Worm (Caenorhabditis elegans) whole organism, L1 larva: ENCODE data around the gene C16D9.4.
A peak's percentile ranks its signal among the peaks of the same experiment; 100 is the strongest.

Experiments used
- aly-2 ChIP-seq: fragments of 150-350 bp; optimal IDR thresholded peaks from 2 replicates; lab custom pipeline; 2014; ENCODE audit warnings: missing biosample characterization, missing genetic modification characterization
- ceh-63 ChIP-seq: fragments of 200-800 bp; sonication (Bioruptor generic); optimal IDR thresholded peaks from 2 replicates; lab custom pipeline; 2018; ENCODE audit warnings: mild to moderate bottlenecking, missing genetic modification characterization, missing compliant biosample characterization
- ceh-82 ChIP-seq, 3 experiments: fragments of 150-350 bp in 1 of 3; sonication (generic microtip) in 2 of 3; optimal IDR thresholded peaks; 2 replicates each; lab custom pipeline; 2014 to 2017; ENCODE audit warnings: missing biosample characterization in 3 of 3, missing genetic modification characterization in 3 of 3
- ceh-90 ChIP-seq: sonication (generic microtip); optimal IDR thresholded peaks from 2 replicates; lab custom pipeline; 2016; ENCODE audit warnings: missing genetic modification characterization, missing compliant biosample characterization
- egl-13 ChIP-seq: sonication (generic microtip); optimal IDR thresholded peaks from 2 replicates; lab custom pipeline; 2016; ENCODE audit warnings: missing genotype, missing genetic modification reagents, missing genetic modification characterization, missing compliant biosample characterization
- elt-2 ChIP-seq: sonication (generic microtip); optimal IDR thresholded peaks from 2 replicates; lab custom pipeline; 2016; ENCODE audit warnings: missing genetic modification characterization, mild to moderate bottlenecking, inconsistent platforms, missing compliant biosample characterization, missing genetic modification reagents
- lin-14 ChIP-seq: fragments of 200-800 bp; sonication (Bioruptor generic); optimal IDR thresholded peaks from 2 replicates; lab custom pipeline; 2018; ENCODE audit warnings: mild to moderate bottlenecking, missing genetic modification characterization, moderate library complexity, missing compliant biosample characterization
- mef-2 ChIP-seq: fragments of 150-350 bp; optimal IDR thresholded peaks from 2 replicates; lab custom pipeline; 2014; ENCODE audit warnings: missing biosample characterization, missing genetic modification characterization
- mep-1 ChIP-seq: fragments of 150-350 bp; optimal IDR thresholded peaks from 2 replicates; lab custom pipeline; 2014; ENCODE audit warnings: missing biosample characterization, missing genetic modification characterization
- nhr-237 ChIP-seq: fragments of 150-350 bp; optimal IDR thresholded peaks from 2 replicates; lab custom pipeline; 2014; ENCODE audit warnings: missing biosample characterization, missing genetic modification characterization
- nhr-47 ChIP-seq: sonication (generic microtip); optimal IDR thresholded peaks from 2 replicates; lab custom pipeline; 2016; ENCODE audit warnings: mild to moderate bottlenecking, missing genetic modification characterization, moderate library complexity, missing compliant biosample characterization
- nhr-77 ChIP-seq: fragments of 150-350 bp; optimal IDR thresholded peaks from 2 replicates; lab custom pipeline; 2014; ENCODE audit warnings: missing biosample characterization, missing genetic modification characterization
- swsn-7 ChIP-seq: sonication (generic microtip); optimal IDR thresholded peaks from 2 replicates; lab custom pipeline; 2016; ENCODE audit warnings: missing genetic modification characterization, missing compliant biosample characterization

ce11 chrV:8262212-8262611 is 19.5 kb upstream of the C16D9.4 start:
- no peak for TF ChIP-seq aly-2
- TF ChIP-seq nhr-237: no peak
- no peak for TF ChIP-seq egl-13 (tag; lab: Kevin White, UChicago)
- TF ChIP-seq ceh-82 (tag; optimal IDR thresholded peaks at IDR 0.05; lab: Kevin White, UChicago): no peak
- TF ChIP-seq mef-2 (tag; lab: Kevin White, UChicago): no peak
- peak; percentile 13 for TF ChIP-seq lin-14 (GFP tag; lab: Kevin White, UChicago)
- no peak for TF ChIP-seq nhr-47 (tag; lab: Kevin White, UChicago)
- no peak for TF ChIP-seq elt-2 (tag; lab: Kevin White, UChicago)
- TF ChIP-seq ceh-63 (GFP tag; lab: Kevin White, UChicago): no peak
- TF ChIP-seq ceh-90 (tag; lab: Kevin White, UChicago): no peak
- no peak for TF ChIP-seq swsn-7 (tag; lab: Kevin White, UChicago)
- TF ChIP-seq mep-1 (tag; lab: Kevin White, UChicago): no peak
- TF ChIP-seq nhr-77 (tag; lab: Kevin White, UChicago): no peak
